Fruit fly (Drosophila melanogaster): Measurements from ENCODE around the gene nau.

The nau gene

dm6 chr3R:23669401-23670216, 48.5 kb downstream of the nau start, which contains the start of gene CG31145 (continued):
- TF ChIP-seq CG11762 (GFP tag; optimal IDR thresholded peaks at IDR 0.05; ENCODE audit: insufficient read depth) (peak; percentile 100), Sox15 (GFP tag; optimal IDR thresholded peaks at IDR 0.05) (peak; percentile 100), CG10631 (GFP tag; optimal IDR thresholded peaks at IDR 0.05) (peak; percentile 100), fkh (GFP tag; optimal IDR thresholded peaks at IDR 0.05) (peak; percentile 98), CG15336 (GFP tag; IDR thresholded peaks at IDR 0.05) (peak; percentile 100), CG6854 (GFP tag; optimal IDR thresholded peaks at IDR 0.05) (peak; percentile 99), CG34406 (GFP tag; optimal IDR thresholded peaks at IDR 0.05) (peak; percentile 100), Lpt (GFP tag; optimal IDR thresholded peaks at IDR 0.05) (peak; percentile 100), Eip78C (GFP tag) (peak; percentile 100), CG11902 (GFP tag; optimal IDR thresholded peaks at IDR 0.05) (peak; percentile 99), Hr39 (GFP tag; optimal IDR thresholded peaks at IDR 0.05) (peak; percentile 100), CG6808 (GFP tag; optimal IDR thresholded peaks at IDR 0.05) (peak; percentile 98), CG8319 (GFP tag; optimal IDR thresholded peaks at IDR 0.05) (peak; percentile 99), fd59A (GFP tag; optimal IDR thresholded peaks at IDR 0.05) (peak; percentile 99), CG8632 (GFP tag; optimal IDR thresholded peaks at IDR 0.05) (peak; percentile 100), OdsH (GFP tag; optimal IDR thresholded peaks at IDR 0.05) (peak; percentile 100), Eip75B (GFP tag; optimal IDR thresholded peaks at IDR 0.05) (peak; percentile 100)

- TF ChIP-seq svp (GFP tag) (peak; percentile 32), CG6792 (GFP tag; optimal IDR thresholded peaks at IDR 0.05) (no peak), Sox102F (GFP tag; optimal IDR thresholded peaks at IDR 0.05) (no peak), vri (GFP tag; optimal IDR thresholded peaks at IDR 0.05) (peak; percentile 13), Blimp-1 (GFP tag; optimal IDR thresholded peaks at IDR 0.05) (no peak), Eip93F (GFP tag; optimal IDR thresholded peaks at IDR 0.05) (no peak), salr (GFP tag; optimal IDR thresholded peaks at IDR 0.05) (no peak), Met (GFP tag; optimal IDR thresholded peaks at IDR 0.05) (no peak), CG3032 (tag; optimal IDR thresholded peaks at IDR 0.05) (no peak)
These were observed 49.6 kb downstream of the nau start for dm6 chr3R:23668583-23668982.

dm6 chr3R:23667451-23667850, 50.7 kb downstream of the nau start:
- TF ChIP-seq Hr38 (GFP tag; optimal IDR thresholded peaks at IDR 0.05) (no peak), CG11294 (GFP tag; IDR thresholded peaks at IDR 0.05) (no peak), CG7368 (GFP tag; optimal IDR thresholded peaks at IDR 0.05) (no peak), Sox102F (GFP tag; optimal IDR thresholded peaks at IDR 0.05) (no peak), CG6808 (GFP tag; optimal IDR thresholded peaks at IDR 0.05) (no peak), CG8319 (GFP tag; optimal IDR thresholded peaks at IDR 0.05) (no peak), esn (GFP tag; optimal IDR thresholded peaks at IDR 0.05) (peak; percentile 5), spab (GFP tag; optimal IDR thresholded peaks at IDR 0.05) (no peak), CG6163 (GFP tag; IDR thresholded peaks at IDR 0.05) (no peak), eg (GFP tag; IDR thresholded peaks at IDR 0.05) (no peak), Hr4 (GFP tag; optimal IDR thresholded peaks at IDR 0.05) (peak; percentile 26), topi (GFP tag; optimal IDR thresholded peaks at IDR 0.05) (peak; percentile 16), svp (GFP tag) (peak; percentile 85), CG8119 (GFP tag; IDR thresholded peaks at IDR 0.05) (no peak), Eip78C (GFP tag) (peak; percentile 74), achi (GFP tag; optimal IDR thresholded peaks at IDR 0.05) (no peak), CG34406 (GFP tag; optimal IDR thresholded peaks at IDR 0.05) (no peak), vri (GFP tag; optimal IDR thresholded peaks at IDR 0.05) (no peak), pdm3 (GFP tag; optimal IDR thresholded peaks at IDR 0.05) (peak; percentile 6), CG3919 (GFP tag; optimal IDR thresholded peaks at IDR 0.05) (no peak), CG32006 (GFP tag; optimal IDR thresholded peaks at IDR 0.05) (peak; percentile 49), Lpt (GFP tag; optimal IDR thresholded peaks at IDR 0.05) (no peak)
